Worm (Caenorhabditis elegans) whole organism, L4 larva: ENCODE measurements around the gene emb-27.

Source experiments
- aha-1 ChIP-seq: fragments of 150-350 bp; peaks from one replicate; lab custom pipeline; 2014; ENCODE audit warnings: missing biosample characterization, missing genetic modification characterization
- ceh-44 ChIP-seq: fragments of 200-800 bp; sonication (Bioruptor generic); IDR thresholded peaks from 2 replicates; pipeline ENCODE4 v1.3.6; 2022; ENCODE audit warnings: missing genetic modification reagents, missing genetic modification characterization, missing compliant biosample characterization
- nhr-25 ChIP-seq: sonication (generic microtip); optimal IDR thresholded peaks from 2 replicates; lab custom pipeline; 2017; ENCODE audit warnings: missing genetic modification characterization, mild to moderate bottlenecking, missing compliant biosample characterization, antibody characterized with exemption, moderate library complexity, borderline replicate concordance; ENCODE audit not compliant: insufficient read depth
- nhr-28 ChIP-seq: fragments of 150-350 bp; optimal IDR thresholded peaks from 2 replicates; lab custom pipeline; 2014; ENCODE audit warnings: missing biosample characterization, missing genetic modification characterization
- nhr-6 ChIP-seq: fragments of 150-350 bp; optimal IDR thresholded peaks from 2 replicates; lab custom pipeline; 2014; ENCODE audit warnings: missing biosample characterization, missing genetic modification characterization
- nhr-77 ChIP-seq: fragments of 150-350 bp; optimal IDR thresholded peaks from 2 replicates; lab custom pipeline; 2014; ENCODE audit warnings: missing biosample characterization, missing genetic modification characterization
- unc-39 ChIP-seq: sonication (generic microtip); optimal IDR thresholded peaks from 2 replicates; lab custom pipeline; 2017; ENCODE audit warnings: missing biosample characterization, missing genetic modification characterization

- no peak for TF ChIP-seq nhr-25 (tag; lab: Kevin White, UChicago)
- TF ChIP-seq aha-1: no peak
- TF ChIP-seq nhr-28 (tag; lab: Kevin White, UChicago): no peak
- no peak for TF ChIP-seq nhr-6
- no peak for TF ChIP-seq unc-39
- TF ChIP-seq nhr-77 (tag; lab: Kevin White, UChicago): no peak
- no peak for TF ChIP-seq ceh-44 (GFP tag; lab: Robert Waterston, UW)
Measured at ce11 chrII:8112063-8112462, 49.9 kb downstream of the emb-27 start, which contains the start of gene lron-4.
